Worm (Caenorhabditis elegans) whole organism, late embryonic: ENCODE measurements around the gene C08E8.4.

Experiments used
- C38D4.7 ChIP-seq: fragments of 200-800 bp; sonication (Bioruptor generic); optimal IDR thresholded peaks from 2 replicates; lab custom pipeline; 2018; ENCODE audit warnings: mild to moderate bottlenecking, missing genetic modification characterization, moderate library complexity, missing compliant biosample characterization
- T23F11.4 ChIP-seq: fragments of 200-800 bp; sonication (Bioruptor generic); optimal IDR thresholded peaks from 2 replicates; lab custom pipeline; 2018; ENCODE audit warnings: mild to moderate bottlenecking, missing genetic modification characterization, missing compliant biosample characterization
- ceh-22 ChIP-seq: sonication (generic microtip); optimal IDR thresholded peaks from 2 replicates; lab custom pipeline; 2017; ENCODE audit warnings: missing biosample characterization, missing genetic modification characterization
- ceh-31 ChIP-seq: sonication (generic microtip); optimal IDR thresholded peaks from 2 replicates; lab custom pipeline; 2016; ENCODE audit warnings: missing genetic modification characterization, missing compliant biosample characterization
- ceh-45 ChIP-seq: fragments of 200-800 bp; sonication (Bioruptor generic); IDR thresholded peaks from 2 replicates; pipeline ENCODE4 v1.3.6; 2022; ENCODE audit warnings: missing genetic modification reagents, missing genetic modification characterization, missing compliant biosample characterization
- ceh-6 ChIP-seq: fragments of 200-800 bp; sonication (Bioruptor generic); optimal IDR thresholded peaks from 2 replicates; lab custom pipeline; 2018; ENCODE audit warnings: mild to moderate bottlenecking, missing genetic modification characterization, missing compliant biosample characterization
- ceh-9 ChIP-seq: sonication (generic microtip); optimal IDR thresholded peaks from 2 replicates; lab custom pipeline; 2016; ENCODE audit warnings: mild to moderate bottlenecking, missing genetic modification characterization, inconsistent platforms, missing compliant biosample characterization
- che-1 ChIP-seq: sonication (generic microtip); optimal IDR thresholded peaks from 2 replicates; lab custom pipeline; 2016; ENCODE audit warnings: mild to moderate bottlenecking, missing genetic modification characterization, missing compliant biosample characterization
- dmd-4 ChIP-seq: sonication (generic microtip); optimal IDR thresholded peaks from 2 replicates; lab custom pipeline; 2016; ENCODE audit warnings: borderline replicate concordance, missing genetic modification characterization, missing compliant biosample characterization
- fkh-10 ChIP-seq: fragments of 150-350 bp; optimal IDR thresholded peaks from 2 replicates; lab custom pipeline; 2014; ENCODE audit warnings: missing biosample characterization, missing genetic modification reagents, missing genetic modification characterization
- hlh-30 ChIP-seq: sonication (generic microtip); optimal IDR thresholded peaks from 2 replicates; lab custom pipeline; 2017; ENCODE audit warnings: antibody characterized with exemption, missing genetic modification characterization, missing compliant biosample characterization; ENCODE audit not compliant: insufficient read depth
- hlh-6 ChIP-seq: sonication (generic microtip); optimal IDR thresholded peaks from 2 replicates; lab custom pipeline; 2016; ENCODE audit warnings: missing genotype, missing genetic modification characterization, missing compliant biosample characterization
- hlh-8 ChIP-seq: sonication (generic microtip); optimal IDR thresholded peaks from 2 replicates; lab custom pipeline; 2016; ENCODE audit warnings: missing genotype, missing genetic modification characterization, missing compliant biosample characterization
- madf-2 ChIP-seq: sonication (generic microtip); optimal IDR thresholded peaks from 2 replicates; lab custom pipeline; 2017; ENCODE audit warnings: missing genetic modification characterization, missing compliant biosample characterization
- npax-4 ChIP-seq: sonication (generic microtip); optimal IDR thresholded peaks from 2 replicates; lab custom pipeline; 2016; ENCODE audit warnings: missing genetic modification characterization, missing compliant biosample characterization
- pag-3 ChIP-seq: sonication (generic microtip); optimal IDR thresholded peaks from 2 replicates; lab custom pipeline; 2016; ENCODE audit warnings: missing compliant biosample characterization, missing genetic modification characterization, borderline replicate concordance
- pat-9 ChIP-seq: fragments of 200-800 bp; sonication (Bioruptor generic); optimal IDR thresholded peaks from 2 replicates; lab custom pipeline; 2018; ENCODE audit warnings: mild to moderate bottlenecking, missing genetic modification characterization, moderate library complexity, missing compliant biosample characterization
- pax-1 ChIP-seq: fragments of 150-350 bp; optimal IDR thresholded peaks from 2 replicates; lab custom pipeline; 2014; ENCODE audit warnings: missing biosample characterization, missing genetic modification characterization
- pha-2 ChIP-seq: sonication (generic microtip); optimal IDR thresholded peaks from 2 replicates; lab custom pipeline; 2017; ENCODE audit warnings: mild to moderate bottlenecking, missing genetic modification characterization, missing compliant biosample characterization
- pha-4 ChIP-seq: fragments of 150-350 bp; optimal IDR thresholded peaks from 2 replicates; lab custom pipeline; 2018; ENCODE audit warnings: missing biosample characterization, missing genetic modification reagents, missing genetic modification characterization
- pros-1 ChIP-seq: fragments of 150-350 bp; optimal IDR thresholded peaks from 2 replicates; lab custom pipeline; 2014; ENCODE audit warnings: missing biosample characterization, missing genetic modification reagents, missing genetic modification characterization
- ref-2 ChIP-seq: sonication (generic microtip); optimal IDR thresholded peaks from 2 replicates; lab custom pipeline; 2016; ENCODE audit warnings: missing genetic modification characterization, missing compliant biosample characterization
- sox-2 ChIP-seq: fragments of 200-800 bp; sonication (Bioruptor generic); IDR thresholded peaks from 2 replicates; pipeline ENCODE4 v1.3.6; 2022; ENCODE audit warnings: missing genetic modification reagents, missing genetic modification characterization, missing compliant biosample characterization
- sox-4 ChIP-seq: sonication (generic microtip); optimal IDR thresholded peaks from 2 replicates; lab custom pipeline; 2017; ENCODE audit warnings: mild to moderate bottlenecking, missing genetic modification characterization, inconsistent platforms, missing compliant biosample characterization
- ttx-3 ChIP-seq: sonication (generic microtip); optimal IDR thresholded peaks from 2 replicates; lab custom pipeline; 2016; ENCODE audit warnings: missing genetic modification reagents, missing genetic modification characterization, missing compliant biosample characterization
- unc-42 ChIP-seq: sonication (generic microtip); optimal IDR thresholded peaks from 2 replicates; lab custom pipeline; 2016; ENCODE audit warnings: missing genotype, missing genetic modification characterization, missing compliant biosample characterization
- unc-86 ChIP-seq: sonication (generic microtip); optimal IDR thresholded peaks from 2 replicates; lab custom pipeline; 2016; ENCODE audit warnings: missing genetic modification characterization, missing compliant biosample characterization
- zip-5 ChIP-seq: sonication (generic microtip); optimal IDR thresholded peaks from 2 replicates; lab custom pipeline; 2016; ENCODE audit warnings: missing genetic modification characterization, missing compliant biosample characterization

Gene C08E8.4

DNA sequence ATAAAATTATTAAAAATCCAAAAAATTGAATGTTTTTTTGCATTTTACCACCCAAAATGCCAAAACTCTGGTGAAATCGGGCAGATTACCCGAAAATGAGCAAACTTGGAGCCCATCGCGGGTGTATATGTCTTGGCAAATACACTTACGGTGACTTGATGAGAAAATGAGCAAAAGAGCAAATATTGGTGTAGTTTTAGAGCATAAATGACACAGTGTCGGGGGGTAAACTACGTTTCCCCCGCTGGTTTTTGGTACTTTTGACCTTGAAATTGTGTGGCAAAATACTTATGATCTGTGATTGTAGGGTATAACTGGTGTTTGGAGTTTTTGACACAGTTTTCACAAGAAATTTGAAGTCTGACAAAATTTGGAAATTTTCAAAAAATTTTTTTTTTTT lies 41.2 kb downstream of the C08E8.4 start, which contains the start of gene ZK262.2:
Gene ZK262.2 (minus strand): TSS at position 101 of the 400 bp plus-strand sequence.
- no peak for TF ChIP-seq pat-9 (tag; lab: Kevin White, UChicago)
- no peak for TF ChIP-seq hlh-6 (tag; lab: Kevin White, UChicago)
- TF ChIP-seq sox-2, result no peak
- TF ChIP-seq ceh-31 (tag; lab: Kevin White, UChicago), result no peak
- no peak for TF ChIP-seq sox-4 (tag; lab: Kevin White, UChicago)
- no peak for TF ChIP-seq che-1 (tag; lab: Kevin White, UChicago)
- TF ChIP-seq ttx-3 (tag; lab: Kevin White, UChicago), result no peak
- TF ChIP-seq hlh-30 (tag; lab: Kevin White, UChicago), result no peak
- no peak for TF ChIP-seq hlh-8 (tag; lab: Kevin White, UChicago)
- no peak for TF ChIP-seq pha-4 (tag; lab: Kevin White, UChicago)
- no peak for TF ChIP-seq unc-42 (tag; lab: Kevin White, UChicago)
- no peak for TF ChIP-seq T23F11.4 (GFP tag; lab: Kevin White, UChicago)
- no peak for TF ChIP-seq pag-3

ce11 chrV:18414051-18414450 lies 42.4 kb downstream of the C08E8.4 start, which contains the start of gene txt-8:
TSS of gene txt-8 (plus strand) at chrV:18414351.
- no peak for TF ChIP-seq zip-5 (tag; lab: Kevin White, UChicago)
- TF ChIP-seq pag-3, result no peak
- no peak for TF ChIP-seq pros-1
- no peak for TF ChIP-seq ceh-9
- no peak for TF ChIP-seq ceh-6 (GFP tag; lab: Kevin White, UChicago)

DNA sequence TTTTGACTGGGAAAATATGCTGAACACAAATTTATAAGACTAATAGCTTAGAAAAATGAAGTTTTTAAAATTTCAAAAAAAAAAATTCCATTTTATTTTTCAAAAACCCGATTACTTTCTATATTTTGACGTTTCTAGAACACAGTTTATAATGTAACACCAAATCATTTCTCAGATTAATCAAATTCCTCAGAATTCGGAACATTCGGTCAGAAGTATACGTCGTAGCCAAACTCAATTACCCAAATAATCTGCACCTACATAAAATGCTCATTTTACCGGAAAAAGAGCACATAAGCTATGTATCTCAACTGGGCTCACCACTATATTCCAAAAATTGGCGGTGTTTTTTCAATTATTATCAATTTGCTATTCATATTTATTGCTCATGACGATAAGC lies 49.2 kb downstream of the C08E8.4 start, which contains the start of gene srj-26:
Gene srj-26 (plus strand): TSS at position 301 of the 400 bp plus-strand sequence.
- TF ChIP-seq hlh-30 (tag; lab: Kevin White, UChicago) (no peak), ceh-22 (no peak), madf-2 (tag; lab: Kevin White, UChicago) (no peak), dmd-4 (tag; lab: Kevin White, UChicago) (no peak), npax-4 (tag; lab: Kevin White, UChicago) (no peak), fkh-10 (no peak), C38D4.7 (GFP tag; lab: Kevin White, UChicago) (no peak), ceh-45 (GFP tag; lab: Robert Waterston, UW) (no peak), ref-2 (tag; lab: Kevin White, UChicago) (no peak), pha-2 (tag; lab: Kevin White, UChicago) (no peak), hlh-8 (tag; lab: Kevin White, UChicago) (no peak), unc-86 (tag; lab: Kevin White, UChicago) (no peak), pax-1 (no peak), pros-1 (no peak)
